Worm (Caenorhabditis elegans) whole organism, L4/young adult: ENCODE results near the gene srd-40.
"Not testable (repeated sequence)": the region's sequence is repeated elsewhere in the genome, so short reads cannot be mapped to it uniquely, and the experiment has no call there.

Experiments used
- W03F9.2 ChIP-seq: fragments of 150-350 bp; optimal IDR thresholded peaks from 2 replicates; lab custom pipeline; 2014; ENCODE audit warnings: missing biosample characterization, missing genetic modification characterization
- him-1 ChIP-seq: sonication (generic microtip); optimal IDR thresholded peaks from 2 replicates; lab custom pipeline; 2016; ENCODE audit warnings: missing genotype, missing genetic modification reagents, missing genetic modification characterization, missing compliant biosample characterization

DNA sequence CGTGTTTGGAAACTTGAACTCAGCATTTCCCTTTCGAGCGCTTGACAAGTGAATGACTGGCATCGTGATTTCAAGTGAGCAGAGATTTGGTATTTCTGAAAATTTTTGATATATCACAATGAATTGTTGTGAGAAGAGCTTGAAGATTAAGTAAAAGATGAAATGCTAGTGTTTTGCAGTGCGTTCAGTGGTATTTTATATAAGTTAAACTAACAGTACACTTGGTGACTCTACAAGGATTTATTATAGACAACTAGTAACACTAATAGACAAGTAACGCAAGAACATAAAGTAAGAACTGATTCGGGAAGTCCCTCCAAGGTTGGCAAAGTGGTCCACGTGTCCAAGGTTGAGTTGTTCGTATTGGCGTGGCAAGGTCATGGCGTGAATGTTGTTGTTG is 20.8 kb upstream of the srd-40 start, which contains the start of gene dot-1.3:
- TF ChIP-seq him-1, W03F9.2 (tag; lab: Kevin White, UChicago): not testable (repeated sequence)
